Worm (Caenorhabditis elegans): ENCODE results near the gene Y39G8B.1.

DNA sequence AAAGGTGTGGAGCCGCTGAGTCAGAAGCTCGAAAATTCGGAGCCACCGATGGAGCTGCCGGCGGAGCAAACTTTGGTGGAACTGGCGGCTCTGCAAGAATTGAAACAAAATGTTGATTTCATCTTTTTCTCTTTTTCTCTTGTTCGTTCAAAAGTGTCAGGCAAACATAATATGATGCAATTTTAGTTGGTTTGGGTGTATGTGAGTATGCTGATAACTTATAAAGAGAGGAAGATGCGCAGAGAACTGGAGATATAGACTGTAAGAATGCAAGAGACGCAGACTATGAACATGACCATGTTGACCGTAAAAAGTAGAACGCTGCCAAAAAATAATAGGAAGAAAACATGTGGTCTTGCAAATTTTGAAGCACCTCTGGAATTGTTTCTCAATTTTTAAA is 19.5 kb downstream of the Y39G8B.1 start:
- TF ChIP-seq fos-1 (tag; optimal IDR thresholded peaks at IDR 0.05) (no peak), lin-15B (tag; optimal IDR thresholded peaks at IDR 0.05) (no peak), pha-4 (tag; optimal IDR thresholded peaks at IDR 0.05) (peak; percentile 75), unc-39 (tag; optimal IDR thresholded peaks at IDR 0.05) (no peak), ZK546.5 (tag; optimal IDR thresholded peaks at IDR 0.05) (no peak), nhr-237 (tag; optimal IDR thresholded peaks at IDR 0.05) (no peak), ceh-28 (tag; optimal IDR thresholded peaks at IDR 0.05) (no peak), daf-12 (tag; optimal IDR thresholded peaks at IDR 0.05) (no peak), ztf-4 (tag; optimal IDR thresholded peaks at IDR 0.05) (no peak), aly-2 (tag; optimal IDR thresholded peaks at IDR 0.05) (no peak), zag-1 (tag; optimal IDR thresholded peaks at IDR 0.05) (no peak), snpc-4 (tag; optimal IDR thresholded peaks at IDR 0.05) (peak; percentile 62), ceh-16 (tag; optimal IDR thresholded peaks at IDR 0.05) (no peak)
